Fruit fly (Drosophila melanogaster): Measurements from ENCODE around the gene CG10948.

DNA sequence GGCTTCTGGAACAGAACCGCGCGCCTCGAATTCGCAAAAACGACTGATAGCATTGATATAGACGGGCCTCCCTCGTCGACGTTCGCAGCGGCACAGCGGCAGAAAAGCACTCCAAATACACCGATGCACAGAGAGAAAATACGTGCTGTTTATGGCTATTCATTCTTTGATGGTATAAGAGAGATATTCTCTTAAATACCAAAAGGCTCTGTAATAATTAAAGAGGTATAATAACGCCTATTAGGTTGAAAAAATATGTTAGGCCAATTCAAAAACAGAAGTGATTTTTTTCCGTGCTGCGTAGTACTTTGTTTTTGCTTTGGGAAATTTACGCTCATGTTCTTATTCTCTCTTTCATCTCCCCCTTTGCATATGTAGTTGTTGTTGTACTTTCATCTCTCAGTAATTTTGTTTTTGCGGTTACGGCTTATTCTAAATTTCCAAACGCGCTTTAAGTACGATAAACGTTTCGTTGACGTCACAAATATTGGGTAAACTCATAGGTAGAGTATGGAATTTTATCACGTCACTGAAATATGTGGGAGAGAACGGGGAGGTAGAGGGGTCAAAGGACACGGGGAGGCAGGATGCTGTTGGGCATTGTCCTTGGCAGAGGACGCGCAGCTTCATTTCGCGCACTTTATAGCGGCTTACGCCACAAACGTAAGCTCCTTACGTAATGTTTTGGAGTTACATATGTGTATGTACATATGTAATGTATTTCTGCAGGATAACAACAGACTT lies 6.7 kb downstream of the CG10948 start, which contains the start of gene nebu:
- TF ChIP-seq CTCF (optimal IDR thresholded peaks at IDR 0.05) = no peak
- no peak for TF ChIP-seq CG8478 (optimal IDR thresholded peaks at IDR 0.05)

Measured in S2 (cell line).